Worm (Caenorhabditis elegans): Measurements from ENCODE around the gene ZK1098.3.

The ZK1098.3 gene

DNA sequence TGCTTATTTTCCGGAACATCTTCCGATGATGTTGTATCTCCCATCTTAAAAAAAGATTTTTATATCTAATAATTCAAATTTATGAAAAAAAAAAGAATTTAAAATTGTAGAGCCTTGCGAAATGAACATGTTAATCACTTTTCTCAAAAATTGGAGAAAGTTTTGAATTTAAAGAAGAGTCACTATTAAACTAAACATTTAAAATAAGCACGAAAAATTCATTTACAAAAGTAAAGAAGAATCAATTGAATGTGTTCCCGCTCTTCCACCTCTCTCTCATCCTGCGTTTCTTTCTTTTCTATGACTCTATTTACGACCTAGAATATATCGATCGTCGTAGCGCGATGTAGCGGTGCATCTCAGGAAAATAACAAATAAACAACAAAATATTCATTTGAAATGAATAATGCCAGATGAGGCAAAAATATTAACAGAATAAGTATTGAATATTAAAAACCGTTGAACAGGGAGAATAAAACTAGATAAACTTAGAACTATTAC is at the start of gene ZK1098.3:
ZK1098.3 (minus strand) TSS at position 51 of the 501 bp plus-strand sequence.
- peak; percentile 67 for TF ChIP-seq pha-4 (tag; optimal IDR thresholded peaks at IDR 0.05)
- no peak for TF ChIP-seq nhr-23 (tag; optimal IDR thresholded peaks at IDR 0.05)
- no peak for TF ChIP-seq tbx-2 (tag; optimal IDR thresholded peaks at IDR 0.05)
- no peak for TF ChIP-seq elt-2 (tag; optimal IDR thresholded peaks at IDR 0.05)
- TF ChIP-seq unc-39 (tag; optimal IDR thresholded peaks at IDR 0.05), result no peak
- TF ChIP-seq nfya-1 (tag; optimal IDR thresholded peaks at IDR 0.05; ENCODE audit: insufficient read depth), result peak; percentile 44
- no peak for TF ChIP-seq ztf-11 (tag; optimal IDR thresholded peaks at IDR 0.05)
- no peak for TF ChIP-seq unc-62 (GFP tag; optimal IDR thresholded peaks at IDR 0.05)
- TF ChIP-seq ceh-28 (tag; optimal IDR thresholded peaks at IDR 0.05), result peak; percentile 63

DNA sequence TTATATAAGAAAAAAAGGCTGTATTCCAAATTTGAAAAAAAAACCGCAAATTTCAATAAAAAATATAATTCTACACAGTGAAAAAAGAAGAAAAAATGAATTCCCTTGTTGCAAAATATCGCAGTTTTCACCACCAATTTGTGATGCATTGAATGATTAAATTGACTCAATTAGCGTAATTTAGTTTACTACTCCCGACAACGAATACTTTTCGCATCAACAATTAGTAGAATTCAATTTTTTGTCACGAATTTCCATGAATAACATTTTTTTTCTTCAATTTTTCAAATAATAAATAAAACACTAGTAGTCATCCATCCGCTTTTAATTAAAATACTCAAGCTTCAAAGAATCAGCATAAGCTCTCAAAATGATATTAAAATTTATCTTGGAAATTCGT is 46.8 kb upstream of the ZK1098.3 start:
- TF ChIP-seq zag-1 (tag; optimal IDR thresholded peaks at IDR 0.05) (no peak), R02D3.7 (tag; optimal IDR thresholded peaks at IDR 0.05) (no peak), fkh-10 (GFP tag; optimal IDR thresholded peaks at IDR 0.05) (peak; percentile 67), nhr-23 (tag; optimal IDR thresholded peaks at IDR 0.05) (no peak)

DNA sequence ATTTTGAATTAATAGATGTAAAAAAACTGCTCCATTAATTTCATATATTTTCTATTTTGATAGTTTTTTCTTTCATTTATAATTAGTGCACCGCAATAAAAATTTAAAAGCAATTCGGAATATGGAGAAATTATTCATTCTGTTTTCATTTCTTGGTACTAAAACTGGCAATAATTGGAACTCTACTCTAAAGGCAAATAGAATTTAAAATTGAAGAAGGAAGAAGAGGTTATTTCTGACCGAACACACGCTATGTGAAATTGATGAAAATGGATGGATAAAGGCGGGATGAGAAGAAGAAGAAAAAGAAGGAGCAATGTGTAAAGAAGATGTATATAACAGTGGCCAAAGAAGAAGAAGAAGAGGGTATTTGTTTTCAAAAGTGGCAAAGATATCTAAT is 44.7 kb upstream of the ZK1098.3 start:
- no peak for TF ChIP-seq R02D3.7 (tag; optimal IDR thresholded peaks at IDR 0.05)
- TF ChIP-seq snpc-4 (tag; optimal IDR thresholded peaks at IDR 0.05), result no peak
- no peak for TF ChIP-seq zag-1 (tag; optimal IDR thresholded peaks at IDR 0.05)
- no peak for TF ChIP-seq ZK546.5 (tag; optimal IDR thresholded peaks at IDR 0.05)
- no peak for TF ChIP-seq daf-12 (tag; optimal IDR thresholded peaks at IDR 0.05)
- no peak for TF ChIP-seq lsy-12 (tag; optimal IDR thresholded peaks at IDR 0.05)
- TF ChIP-seq egl-27 (tag; optimal IDR thresholded peaks at IDR 0.05), result no peak
- no peak for TF ChIP-seq elt-2 (tag; optimal IDR thresholded peaks at IDR 0.05)
- TF ChIP-seq ama-1 (optimal IDR thresholded peaks at IDR 0.05), result no peak
- TF ChIP-seq fkh-10 (GFP tag; optimal IDR thresholded peaks at IDR 0.05), result no peak
- TF ChIP-seq nhr-28 (tag; optimal IDR thresholded peaks at IDR 0.05), result no peak
- no peak for TF ChIP-seq ceh-9 (tag; optimal IDR thresholded peaks at IDR 0.05)
- TF ChIP-seq elt-3 (tag; optimal IDR thresholded peaks at IDR 0.05), result no peak
- TF ChIP-seq jun-1 (tag; optimal IDR thresholded peaks at IDR 0.05), result no peak
- no peak for TF ChIP-seq mdl-1 (tag; optimal IDR thresholded peaks at IDR 0.05)
- no peak for TF ChIP-seq unc-62 (GFP tag; optimal IDR thresholded peaks at IDR 0.05)
- no peak for TF ChIP-seq nhr-12 (tag; optimal IDR thresholded peaks at IDR 0.05)
- no peak for TF ChIP-seq sea-2 (GFP tag; optimal IDR thresholded peaks at IDR 0.05)

DNA sequence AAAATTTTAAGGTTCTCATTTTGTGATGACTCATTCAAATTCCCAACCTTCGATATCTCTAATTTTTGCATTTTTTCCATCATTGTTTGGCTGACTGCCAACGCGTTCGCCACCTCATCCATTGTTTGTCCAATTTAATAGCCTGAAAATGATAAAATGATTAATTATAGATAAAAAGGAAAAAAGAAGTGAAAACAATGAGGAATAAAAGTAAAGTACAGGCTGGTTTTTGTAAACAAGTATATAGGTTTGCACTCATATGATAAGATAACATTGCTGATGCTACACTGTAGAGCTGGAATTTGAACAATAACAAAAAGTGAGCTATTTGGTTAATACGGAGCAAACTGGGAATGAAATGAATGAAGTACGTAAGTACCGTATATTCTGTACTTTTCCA is 43.7 kb upstream of the ZK1098.3 start, which contains the start of gene C48B4.3:
C48B4.3 (minus strand) TSS at position 149 of the 400 bp plus-strand sequence.
- TF ChIP-seq jun-1 (tag; optimal IDR thresholded peaks at IDR 0.05), result peak; percentile 42
- peak; percentile 92 for TF ChIP-seq pqm-1 (tag; optimal IDR thresholded peaks at IDR 0.05)
- no peak for TF ChIP-seq lin-39 (tag; optimal IDR thresholded peaks at IDR 0.05)
- TF ChIP-seq daf-12 (tag; optimal IDR thresholded peaks at IDR 0.05), result no peak
- no peak for TF ChIP-seq unc-62 (GFP tag; optimal IDR thresholded peaks at IDR 0.05)
- peak; percentile 65 for TF ChIP-seq pha-4 (tag; optimal IDR thresholded peaks at IDR 0.05)
- no peak for TF ChIP-seq ceh-82 (tag; optimal IDR thresholded peaks at IDR 0.05)
- TF ChIP-seq elt-2 (tag; optimal IDR thresholded peaks at IDR 0.05), result peak; percentile 59
- TF ChIP-seq nhr-67 (tag; optimal IDR thresholded peaks at IDR 0.05), result no peak
- no peak for TF ChIP-seq nhr-77 (tag; optimal IDR thresholded peaks at IDR 0.05)
- TF ChIP-seq snpc-4 (tag; optimal IDR thresholded peaks at IDR 0.05), result no peak
- TF ChIP-seq R02D3.7 (tag; optimal IDR thresholded peaks at IDR 0.05), result no peak
- no peak for TF ChIP-seq lin-15B (tag; optimal IDR thresholded peaks at IDR 0.05)

DNA sequence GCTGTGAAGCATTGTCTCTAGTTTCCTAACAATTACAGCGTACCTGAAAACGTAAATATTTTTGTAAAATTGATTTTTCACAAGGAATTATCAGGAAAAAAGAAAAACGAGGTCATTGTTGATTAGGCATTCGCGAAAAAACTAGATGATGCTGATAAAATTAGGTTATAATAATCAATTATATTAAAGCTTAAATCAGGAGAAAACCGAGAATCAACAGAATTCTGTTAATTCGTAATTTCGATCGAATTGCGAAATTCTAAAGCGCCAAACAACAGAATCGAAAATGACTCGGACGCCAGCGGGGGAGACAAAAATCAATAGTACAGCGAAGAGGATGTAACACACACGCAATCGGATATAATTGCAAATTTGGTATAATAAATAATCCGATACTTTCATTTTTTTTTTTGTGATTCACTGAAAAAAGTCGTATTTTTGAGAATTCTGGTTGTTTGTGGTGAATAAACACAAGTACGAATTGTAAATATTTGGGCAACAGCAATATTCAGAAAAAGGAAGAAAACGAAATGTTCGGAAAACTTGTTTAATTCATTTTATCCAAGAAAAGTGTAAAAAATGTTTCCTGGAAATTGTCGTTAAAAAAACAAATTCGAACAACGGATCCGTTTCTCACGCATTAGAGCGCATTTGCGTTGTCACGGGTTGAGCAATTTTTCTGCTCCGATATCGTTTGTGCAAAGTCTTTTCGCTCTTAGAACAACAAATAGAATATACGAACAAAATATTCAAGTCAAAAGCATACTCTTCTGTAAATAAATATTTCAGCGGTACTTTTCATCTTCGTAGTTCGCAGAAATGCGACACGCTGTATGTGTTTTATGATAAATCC is 41.8 kb upstream of the ZK1098.3 start, which contains the start of gene ced-7:
ced-7 (minus strand) TSS at position 51 of the 853 bp plus-strand sequence.
- TF ChIP-seq fkh-10 (GFP tag; optimal IDR thresholded peaks at IDR 0.05) (no peak), nhr-11 (tag; optimal IDR thresholded peaks at IDR 0.05) (no peak), pqm-1 (tag; optimal IDR thresholded peaks at IDR 0.05) (no peak), snpc-4 (tag; optimal IDR thresholded peaks at IDR 0.05) (peak; percentile 27), egl-27 (tag; optimal IDR thresholded peaks at IDR 0.05) (no peak), pha-4 (tag; optimal IDR thresholded peaks at IDR 0.05) (peak; percentile 19), fkh-2 (tag; optimal IDR thresholded peaks at IDR 0.05) (no peak), fos-1 (tag; optimal IDR thresholded peaks at IDR 0.05) (no peak), zag-1 (tag; optimal IDR thresholded peaks at IDR 0.05) (no peak), tbx-2 (tag; optimal IDR thresholded peaks at IDR 0.05) (no peak), elt-1 (tag; optimal IDR thresholded peaks at IDR 0.05) (no peak), nhr-28 (tag; optimal IDR thresholded peaks at IDR 0.05) (no peak), nhr-43 (tag; optimal IDR thresholded peaks at IDR 0.05; ENCODE audit: poor library complexity, severe bottlenecking) (no peak), nfya-1 (tag; optimal IDR thresholded peaks at IDR 0.05; ENCODE audit: insufficient read depth) (peak; percentile 46), nhr-12 (tag; optimal IDR thresholded peaks at IDR 0.05) (no peak), lin-39 (tag; optimal IDR thresholded peaks at IDR 0.05) (peak; percentile 22), skn-1 (tag; optimal IDR thresholded peaks at IDR 0.05) (no peak), aly-2 (tag; optimal IDR thresholded peaks at IDR 0.05) (no peak), elt-2 (tag; optimal IDR thresholded peaks at IDR 0.05) (no peak), nhr-23 (tag; optimal IDR thresholded peaks at IDR 0.05) (no peak), nhr-76 (tag; optimal IDR thresholded peaks at IDR 0.05) (no peak), unc-62 (GFP tag; optimal IDR thresholded peaks at IDR 0.05) (no peak), lin-15B (tag; optimal IDR thresholded peaks at IDR 0.05) (peak; percentile 67), nhr-77 (tag; optimal IDR thresholded peaks at IDR 0.05) (no peak), ceh-28 (tag; optimal IDR thresholded peaks at IDR 0.05) (peak; percentile 12), ceh-9 (tag; optimal IDR thresholded peaks at IDR 0.05) (no peak), mml-1 (tag; optimal IDR thresholded peaks at IDR 0.05) (no peak)

Measured in whole organism, L3 larva.